Fruit fly (Drosophila melanogaster) whole organism, embryonic: ENCODE measurements around the gene CG32650.

ENCODE experiments used
- Asciz ChIP-seq: fragments of 200-800 bp; sonication (Bioruptor generic); optimal IDR thresholded peaks from 2 replicates; lab custom pipeline; 2017; ENCODE audit warnings: missing biosample characterization, mild to moderate bottlenecking, missing genetic modification characterization, missing genetic modification reagents
- Awh ChIP-seq: fragments of 200-800 bp; sonication (Bioruptor generic); IDR thresholded peaks from 2 replicates; pipeline ENCODE4, ENCODE4 v1.3.6; 2022; ENCODE audit warnings: missing biosample characterization, missing genetic modification characterization
- C15 ChIP-seq: fragments of 200-800 bp; sonication (Bioruptor generic); IDR thresholded peaks from 3 replicates; pipeline ENCODE4 v1.3.6; 2022; ENCODE audit warnings: missing biosample characterization, missing genetic modification characterization
- CG11696 ChIP-seq: fragments of 200-800 bp; sonication (Bioruptor generic); IDR thresholded peaks from 2 replicates; pipeline ENCODE4 v1.3.6; 2022; ENCODE audit warnings: missing biosample characterization, missing genetic modification characterization
- CG12769 ChIP-seq: fragments of 200-800 bp; sonication (Bioruptor generic); optimal IDR thresholded peaks from 2 replicates; lab custom pipeline; 2019; ENCODE audit warnings: missing biosample characterization, mild to moderate bottlenecking, missing genetic modification characterization, moderate library complexity
- CG13296 ChIP-seq: fragments of 200-800 bp; sonication (Bioruptor generic); optimal IDR thresholded peaks from 3 replicates; lab custom pipeline; 2018; ENCODE audit warnings: missing biosample characterization, mild to moderate bottlenecking, missing genetic modification characterization
- CG13424 ChIP-seq: fragments of 200-800 bp; sonication (Bioruptor generic); optimal IDR thresholded peaks from 2 replicates; lab custom pipeline; 2019; ENCODE audit warnings: missing biosample characterization, mild to moderate bottlenecking, missing genetic modification characterization, moderate library complexity
- CG14965 ChIP-seq: fragments of 200-800 bp; sonication (Bioruptor generic); optimal IDR thresholded peaks from 2 replicates; lab custom pipeline; 2016; ENCODE audit warnings: missing biosample characterization, missing genetic modification characterization, borderline replicate concordance
- CG15269 ChIP-seq: fragments of 200-800 bp; sonication (Bioruptor generic); optimal IDR thresholded peaks from 2 replicates; lab custom pipeline; 2018; ENCODE audit warnings: missing biosample characterization, mild to moderate bottlenecking, missing genetic modification characterization, moderate library complexity
- CG1529 ChIP-seq: fragments of 200-800 bp; sonication (Bioruptor generic); optimal IDR thresholded peaks from 3 replicates; lab custom pipeline; 2018; ENCODE audit warnings: missing biosample characterization, missing genetic modification characterization
- CG15514 ChIP-seq: fragments of 200-800 bp; sonication (Bioruptor generic); optimal IDR thresholded peaks from 3 replicates; lab custom pipeline; 2017; ENCODE audit warnings: missing biosample characterization, missing genetic modification characterization, mild to moderate bottlenecking, moderate library complexity, missing genetic modification reagents
- CG17328 ChIP-seq: fragments of 200-800 bp; sonication (Bioruptor generic); IDR thresholded peaks from 2 replicates; pipeline ENCODE4 v1.3.6; 2022; ENCODE audit warnings: missing biosample characterization, missing genetic modification characterization
- CG3065 ChIP-seq: fragments of 200-800 bp; sonication (Bioruptor generic); optimal IDR thresholded peaks from 2 replicates; lab custom pipeline; 2016; ENCODE audit warnings: missing biosample characterization, missing genetic modification characterization
- CG3163 ChIP-seq: fragments of 200-800 bp; sonication (Bioruptor generic); optimal IDR thresholded peaks from 3 replicates; lab custom pipeline; 2016; ENCODE audit warnings: missing biosample characterization, missing genetic modification characterization
- CG33213 ChIP-seq: fragments of 200-800 bp; sonication (Bioruptor generic); optimal IDR thresholded peaks from 3 replicates; lab custom pipeline; 2016; ENCODE audit warnings: missing biosample characterization, missing genetic modification characterization
- CG33557 ChIP-seq: fragments of 200-800 bp; sonication (Bioruptor generic); optimal IDR thresholded peaks from 2 replicates; lab custom pipeline; 2019; ENCODE audit warnings: missing biosample characterization, mild to moderate bottlenecking, missing genetic modification characterization, moderate library complexity
- CG42726 ChIP-seq: fragments of 200-800 bp; sonication (Bioruptor generic); IDR thresholded peaks from 2 replicates; pipeline ENCODE4 v1.3.6; 2022; ENCODE audit warnings: missing biosample characterization, missing genetic modification characterization; ENCODE audit not compliant: partially characterized antibody
- CG4360 ChIP-seq: fragments of 200-800 bp; sonication (Bioruptor generic); IDR thresholded peaks from 2 replicates; pipeline ENCODE4 v1.3.6; 2022; ENCODE audit warnings: missing biosample characterization, missing genetic modification characterization
- CG43689 ChIP-seq: fragments of 200-800 bp; sonication (Bioruptor generic); IDR thresholded peaks from 2 replicates; pipeline ENCODE4 v1.3.6; 2022; ENCODE audit warnings: missing biosample characterization, missing genetic modification characterization
- CG4707 ChIP-seq: fragments of 200-800 bp; sonication (Bioruptor generic); optimal IDR thresholded peaks from 2 replicates; lab custom pipeline; 2018; ENCODE audit warnings: missing biosample characterization, mild to moderate bottlenecking, missing genetic modification characterization, moderate library complexity
- CG7271 ChIP-seq: fragments of 200-800 bp; sonication (Bioruptor generic); optimal IDR thresholded peaks from 2 replicates; lab custom pipeline; 2018; ENCODE audit warnings: missing biosample characterization, mild to moderate bottlenecking, missing genetic modification characterization, moderate library complexity
- CG8290 ChIP-seq, 3 experiments: fragments of 200-800 bp; sonication (Bioruptor generic); optimal IDR thresholded peaks; 2 replicates each; lab custom pipeline; 2016 to 2019; ENCODE audit warnings: missing biosample characterization in 3 of 3, missing genetic modification characterization in 3 of 3, mild to moderate bottlenecking in 2 of 3, moderate library complexity in 1 of 3
- CG9437 ChIP-seq: fragments of 200-800 bp; sonication (Bioruptor generic); optimal IDR thresholded peaks from 2 replicates; lab custom pipeline; 2018; ENCODE audit warnings: missing biosample characterization, mild to moderate bottlenecking, missing genetic modification characterization
- CG9817 ChIP-seq: fragments of 200-800 bp; sonication (Bioruptor generic); optimal IDR thresholded peaks from 2 replicates; lab custom pipeline; 2018; ENCODE audit warnings: missing biosample characterization, mild to moderate bottlenecking, missing genetic modification characterization, moderate library complexity
- CTCF ChIP-seq: fragments of 200-800 bp; sonication (Bioruptor generic); optimal IDR thresholded peaks from 2 replicates; lab custom pipeline; 2017; ENCODE audit warnings: missing biosample characterization, mild to moderate bottlenecking, missing genetic modification characterization, moderate library complexity
- Doc3 ChIP-seq: fragments of 200-800 bp; sonication (Bioruptor generic); IDR thresholded peaks from 3 replicates; pipeline ENCODE4 v1.3.6; 2022; ENCODE audit warnings: missing biosample characterization, missing genetic modification characterization; ENCODE audit not compliant: partially characterized antibody
- Drgx ChIP-seq: fragments of 200-800 bp; sonication (Bioruptor generic); IDR thresholded peaks from 2 replicates; pipeline ENCODE4 v1.3.6; 2022; ENCODE audit warnings: missing biosample characterization, missing genetic modification characterization
- Ets65A ChIP-seq: fragments of 200-800 bp; sonication (Bioruptor generic); peaks from one replicate; lab custom pipeline; 2016; ENCODE audit warnings: missing biosample characterization, missing genetic modification characterization
- Ets97D ChIP-seq: fragments of 200-800 bp; sonication (Bioruptor generic); optimal IDR thresholded peaks from 3 replicates; lab custom pipeline; 2016; ENCODE audit warnings: missing biosample characterization, missing genetic modification characterization
- Lim3 ChIP-seq: fragments of 200-800 bp; sonication (Bioruptor generic); IDR thresholded peaks from 2 replicates; pipeline ENCODE4 v1.3.6; 2022; ENCODE audit warnings: missing biosample characterization, missing genetic modification characterization
- PHDP ChIP-seq: fragments of 200-800 bp; sonication (Bioruptor generic); optimal IDR thresholded peaks from 3 replicates; lab custom pipeline; 2018; ENCODE audit warnings: missing biosample characterization, mild to moderate bottlenecking, missing genetic modification characterization, moderate library complexity
- Sox100B ChIP-seq: fragments of 200-800 bp; sonication (Bioruptor generic); optimal IDR thresholded peaks from 3 replicates; lab custom pipeline; 2018; ENCODE audit warnings: missing biosample characterization, mild to moderate bottlenecking, missing genetic modification characterization
- TFAM ChIP-seq: fragments of 200-800 bp; sonication (Bioruptor generic); optimal IDR thresholded peaks from 2 replicates; lab custom pipeline; 2017; ENCODE audit warnings: missing biosample characterization, missing genetic modification characterization, inconsistent platforms
- ab ChIP-seq: fragments of 200-800 bp; sonication (Bioruptor generic); optimal IDR thresholded peaks from 2 replicates; lab custom pipeline; 2016; ENCODE audit warnings: missing biosample characterization, missing genetic modification characterization
- ci ChIP-seq: fragments of 200-800 bp; sonication (Bioruptor generic); IDR thresholded peaks from 3 replicates; pipeline ENCODE4 v1.3.6; 2022; ENCODE audit warnings: missing biosample characterization, missing genetic modification characterization
- cwo ChIP-seq: fragments of 200-800 bp; sonication (Bioruptor generic); optimal IDR thresholded peaks from 3 replicates; lab custom pipeline; 2017; ENCODE audit warnings: missing biosample characterization, missing genetic modification characterization, mild to moderate bottlenecking, moderate library complexity, missing genetic modification reagents
- fu2 ChIP-seq: fragments of 200-800 bp; sonication (Bioruptor generic); optimal IDR thresholded peaks from 2 replicates; lab custom pipeline; 2016; ENCODE audit warnings: missing biosample characterization, missing genetic modification characterization
- gce ChIP-seq: fragments of 200-800 bp; sonication (Bioruptor generic); IDR thresholded peaks from 3 replicates; pipeline ENCODE4 v1.3.6; 2022; ENCODE audit warnings: missing biosample characterization, missing genetic modification characterization
- gem ChIP-seq: fragments of 200-800 bp; sonication (Bioruptor generic); optimal IDR thresholded peaks from 2 replicates; lab custom pipeline; 2019; ENCODE audit warnings: missing biosample characterization, mild to moderate bottlenecking, missing genetic modification characterization, moderate library complexity
- ham ChIP-seq: fragments of 200-800 bp; sonication (Bioruptor generic); IDR thresholded peaks from 2 replicates; pipeline ENCODE4 v1.3.6; 2022; ENCODE audit warnings: missing biosample characterization, missing genetic modification characterization
- hb ChIP-seq: fragments of 200-800 bp; sonication (Bioruptor generic); IDR thresholded peaks from 3 replicates; pipeline ENCODE4 v1.3.6; 2022; ENCODE audit warnings: missing biosample characterization, missing genetic modification characterization; ENCODE audit not compliant: partially characterized antibody
- kah ChIP-seq: fragments of 200-800 bp; sonication (Bioruptor generic); optimal IDR thresholded peaks from 2 replicates; lab custom pipeline; 2018; ENCODE audit warnings: missing biosample characterization, mild to moderate bottlenecking, missing genetic modification characterization
- luna ChIP-seq: fragments of 200-800 bp; sonication (Bioruptor generic); optimal IDR thresholded peaks from 2 replicates; lab custom pipeline; 2016; ENCODE audit warnings: missing biosample characterization, missing genetic modification characterization
- p53 ChIP-seq: fragments of 200-800 bp; sonication (Bioruptor generic); optimal IDR thresholded peaks from 2 replicates; lab custom pipeline; 2016; ENCODE audit warnings: missing biosample characterization, missing genetic modification characterization
- phol ChIP-seq: fragments of 200-800 bp; sonication (Bioruptor generic); optimal IDR thresholded peaks from 3 replicates; lab custom pipeline; 2018; ENCODE audit warnings: missing biosample characterization, mild to moderate bottlenecking, missing genetic modification characterization, moderate library complexity
- pros ChIP-seq: fragments of 200-800 bp; sonication (Bioruptor generic); optimal IDR thresholded peaks from 3 replicates; lab custom pipeline; 2019; ENCODE audit warnings: missing biosample characterization, mild to moderate bottlenecking, missing genetic modification characterization, moderate library complexity
- sc ChIP-seq, 3 experiments: fragments of >200 bp in 2 of 3; fragments of 200-800 bp in 1 of 3; sonication (Bioruptor generic) in 1 of 3; optimal IDR thresholded peaks; 2 replicates in 2 of 3; 3 replicates in 1 of 3; lab custom pipeline; 2017; ENCODE audit warnings: mild to moderate bottlenecking in 1 of 3, missing biosample characterization in 1 of 3, missing genetic modification characterization in 1 of 3, missing genetic modification reagents in 1 of 3
- sens-2 ChIP-seq: fragments of 200-800 bp; sonication (Bioruptor generic); IDR thresholded peaks from 2 replicates; pipeline ENCODE4 v1.3.6; 2022; ENCODE audit warnings: missing biosample characterization, missing genetic modification characterization
- vfl ChIP-seq: fragments of 200-800 bp; sonication (Bioruptor generic); optimal IDR thresholded peaks from 2 replicates; lab custom pipeline; 2016; ENCODE audit warnings: missing biosample characterization, missing genetic modification characterization
- vnd ChIP-seq: fragments of 200-800 bp; sonication (Bioruptor generic); IDR thresholded peaks from 3 replicates; pipeline ENCODE4 v1.3.6; 2022; ENCODE audit warnings: missing biosample characterization, missing genetic modification characterization; ENCODE audit not compliant: partially characterized antibody
- z ChIP-seq: fragments of 200-800 bp; sonication (Bioruptor generic); IDR thresholded peaks from 3 replicates; pipeline ENCODE4 v1.3.6; 2022; ENCODE audit warnings: missing biosample characterization, missing genetic modification characterization

Gene CG32650

DNA sequence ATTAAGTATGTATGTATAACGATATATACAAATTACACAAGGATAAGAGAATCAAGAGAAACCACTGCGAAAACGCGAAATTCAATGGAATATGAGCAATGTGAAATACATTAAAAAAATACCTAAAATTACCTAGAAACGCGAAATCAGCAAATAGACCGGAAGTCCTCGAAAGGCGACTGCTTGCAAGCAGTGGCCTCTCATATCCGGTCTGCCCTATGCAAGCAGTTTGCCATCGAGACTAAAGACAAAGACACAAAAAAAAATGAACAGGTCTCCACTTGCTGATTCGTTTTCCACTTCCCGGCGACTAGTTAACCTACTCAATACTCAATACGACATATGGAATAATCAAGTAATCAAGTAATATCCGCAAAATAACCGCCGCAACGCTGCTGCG lies 49.2 kb upstream of the CG32650 start (continued):
- TF ChIP-seq CG15514 (GFP tag; lab: Kevin White, UChicago) (peak; percentile 18), CG4360 (no peak), Sox100B (peak; percentile 40), CG9437 (GFP tag; lab: Kevin White, UChicago) (peak; percentile 5), cwo (GFP tag; lab: Kevin White, UChicago) (no peak), gce (0 out of 3 replicates have a peak, but pooled peaks have one; percentile 26), CG43689 (GFP tag; lab: Robert Waterston, UW) (no peak), luna (GFP tag; lab: Kevin White, UChicago) (no peak), PHDP (tag; lab: Kevin White, UChicago) (no peak), ham (GFP tag; lab: Robert Waterston, UW) (no peak), C15 (GFP tag; lab: Robert Waterston, UW) (no peak), CG42726 (GFP tag; lab: Robert Waterston, UW) (no peak), CG14965 (GFP tag; lab: Kevin White, UChicago) (no peak), CG7271 (peak; percentile 91), CG3065 (GFP tag; lab: Kevin White, UChicago) (no peak), CG11696 (GFP tag; lab: Robert Waterston, UW) (no peak), CG12769 (tag; lab: Kevin White, UChicago) (no peak), CG3163 (GFP tag; lab: Kevin White, UChicago) (no peak), CTCF (no peak), CG4707 (GFP tag; lab: Kevin White, UChicago) (peak; percentile 43), kah (peak; percentile 5), p53 (GFP tag; lab: Kevin White, UChicago) (no peak), pros (GFP tag; lab: Kevin White, UChicago) (no peak), CG1529 (peak; percentile 9), CG17328 (GFP tag; lab: Robert Waterston, UW) (peak; percentile 50), Awh (GFP tag; lab: Robert Waterston, UW) (no peak), TFAM (GFP tag; lab: Kevin White, UChicago) (no peak), CG13424 (tag; lab: Kevin White, UChicago) (no peak), ci (GFP tag; lab: Robert Waterston, UW) (no peak; the same call in 1 of the 3 replicates), Drgx (GFP tag; lab: Robert Waterston, UW) (no peak), phol (peak; percentile 37), Doc3 (GFP tag; lab: Robert Waterston, UW) (no peak), Lim3 (no peak), CG13296 (GFP tag; lab: Kevin White, UChicago) (peak; percentile 34), z (GFP tag; lab: Robert Waterston, UW) (no peak), sc (optimal IDR thresholded peaks at IDR 0.05; lab: Kevin White, UChicago) (no peak), sc (GFP tag; optimal IDR thresholded peaks at IDR 0.05; lab: Kevin White, UChicago) (no peak), gem (tag; lab: Kevin White, UChicago) (no peak), CG9817 (tag; lab: Kevin White, UChicago) (no peak), CG15269 (tag; lab: Kevin White, UChicago) (no peak), CG33213 (GFP tag; lab: Kevin White, UChicago) (peak; percentile 25), vnd (no peak), Ets65A (GFP tag; lab: Kevin White, UChicago) (peak; percentile 94), CG8290 (GFP tag; optimal IDR thresholded peaks at IDR 0.05; lab: Kevin White, UChicago) (no peak), CG8290 (tag; optimal IDR thresholded peaks at IDR 0.05; lab: Kevin White, UChicago) (peak in 1 of 2 experiments; percentile 60), fu2 (GFP tag; lab: Kevin White, UChicago) (no peak), CG33557 (GFP tag; lab: Kevin White, UChicago) (peak; percentile 55), hb (GFP tag; lab: Robert Waterston, UW) (no peak), vfl (no peak), sens-2 (GFP tag; lab: Robert Waterston, UW) (no peak), Asciz (GFP tag; lab: Kevin White, UChicago) (peak; percentile 46), Ets97D (GFP tag; lab: Kevin White, UChicago) (peak; percentile 96), ab (no peak)
